Worm (Caenorhabditis elegans): Measurements from ENCODE around the gene ndub-5.
A peak's percentile ranks its signal among the peaks of the same experiment; 100 is the strongest.

ndub-5 gene

ce11 chrII:5710835-5711234, 19.7 kb upstream of the ndub-5 start:
- no peak for TF ChIP-seq ama-1 (optimal IDR thresholded peaks at IDR 0.05)
- TF ChIP-seq pha-4 (tag; optimal IDR thresholded peaks at IDR 0.05): no peak
- no peak for TF ChIP-seq dmd-4 (tag; optimal IDR thresholded peaks at IDR 0.05; ENCODE audit: borderline replicate concordance)
- no peak for TF ChIP-seq unc-55 (GFP tag; optimal IDR thresholded peaks at IDR 0.05)
- no peak for TF ChIP-seq che-1 (tag; optimal IDR thresholded peaks at IDR 0.05)
- no peak for TF ChIP-seq ceh-14 (tag; optimal IDR thresholded peaks at IDR 0.05)
- no peak for TF ChIP-seq ceh-31 (tag; optimal IDR thresholded peaks at IDR 0.05)
- TF ChIP-seq ztf-16 (tag; optimal IDR thresholded peaks at IDR 0.05): no peak
- TF ChIP-seq nhr-232 (tag; optimal IDR thresholded peaks at IDR 0.05): no peak
- TF ChIP-seq sox-2 (GFP tag; IDR thresholded peaks at IDR 0.05): no peak
- no peak for TF ChIP-seq rnt-1 (tag; optimal IDR thresholded peaks at IDR 0.05)

- no peak for TF ChIP-seq ets-4 (tag; optimal IDR thresholded peaks at IDR 0.05)
- TF ChIP-seq unc-42 (tag; optimal IDR thresholded peaks at IDR 0.05): peak; percentile 90
Measured at ce11 chrII:5708154-5708553, 17.0 kb upstream of the ndub-5 start.

ce11 chrII:5707532-5707931, 16.4 kb upstream of the ndub-5 start, which contains the start of gene osta-2:
Gene osta-2 (plus strand): TSS chrII:5707691.
- no peak for TF ChIP-seq ceh-19 (GFP tag; optimal IDR thresholded peaks at IDR 0.05)
- TF ChIP-seq pha-2 (tag; optimal IDR thresholded peaks at IDR 0.05): no peak
- no peak for TF ChIP-seq che-1 (tag; optimal IDR thresholded peaks at IDR 0.05)
- no peak for TF ChIP-seq gmeb-2 (tag; optimal IDR thresholded peaks at IDR 0.05)
- no peak for TF ChIP-seq tbx-7 (tag; optimal IDR thresholded peaks at IDR 0.05)
- TF ChIP-seq ttx-3 (tag; optimal IDR thresholded peaks at IDR 0.05): no peak
- no peak for TF ChIP-seq pqm-1 (tag; optimal IDR thresholded peaks at IDR 0.05)
- no peak for TF ChIP-seq ceh-14 (tag; optimal IDR thresholded peaks at IDR 0.05)
- TF ChIP-seq hlh-8 (tag; optimal IDR thresholded peaks at IDR 0.05): no peak
- TF ChIP-seq nhr-232 (tag; optimal IDR thresholded peaks at IDR 0.05): no peak
- no peak for TF ChIP-seq Y22D7AL.16 (tag; optimal IDR thresholded peaks at IDR 0.05)
- TF ChIP-seq ceh-31 (tag; optimal IDR thresholded peaks at IDR 0.05): no peak
- TF ChIP-seq unc-3 (GFP tag; conservative IDR thresholded peaks at IDR 0.05): no peak
- no peak for TF ChIP-seq unc-3 (tag; optimal IDR thresholded peaks at IDR 0.05)
- TF ChIP-seq sox-2 (GFP tag; IDR thresholded peaks at IDR 0.05): no peak
- no peak for TF ChIP-seq madf-2 (tag; optimal IDR thresholded peaks at IDR 0.05)
- no peak for TF ChIP-seq fkh-6 (tag; optimal IDR thresholded peaks at IDR 0.05)

ce11 chrII:5704479-5704878, 13.3 kb upstream of the ndub-5 start:
- TF ChIP-seq dve-1 (tag; optimal IDR thresholded peaks at IDR 0.05) (no peak), ttx-3 (tag; optimal IDR thresholded peaks at IDR 0.05) (no peak), sox-2 (GFP tag; IDR thresholded peaks at IDR 0.05) (no peak), pha-4 (tag; optimal IDR thresholded peaks at IDR 0.05) (no peak), dmd-4 (tag; optimal IDR thresholded peaks at IDR 0.05; ENCODE audit: borderline replicate concordance) (no peak), F13H6.1 (tag; optimal IDR thresholded peaks at IDR 0.05) (no peak), unc-3 (GFP tag; conservative IDR thresholded peaks at IDR 0.05) (no peak), unc-3 (tag; optimal IDR thresholded peaks at IDR 0.05) (no peak), hlh-6 (tag; optimal IDR thresholded peaks at IDR 0.05) (no peak), C38D4.7 (GFP tag; optimal IDR thresholded peaks at IDR 0.05) (no peak)

ce11 chrII:5702611-5703192, 11.5 kb upstream of the ndub-5 start:
- TF ChIP-seq unc-42 (tag; optimal IDR thresholded peaks at IDR 0.05): peak; percentile 49
- TF ChIP-seq ceh-31 (tag; optimal IDR thresholded peaks at IDR 0.05): peak; percentile 62
- TF ChIP-seq ceh-22 (tag; optimal IDR thresholded peaks at IDR 0.05): no peak

- peak; percentile 66 for TF ChIP-seq ama-1 (optimal IDR thresholded peaks at IDR 0.05)
- no peak for TF ChIP-seq odd-2 (tag; optimal IDR thresholded peaks at IDR 0.05)
- peak; percentile 39 for TF ChIP-seq dve-1 (tag; optimal IDR thresholded peaks at IDR 0.05)
- peak; percentile 15 for TF ChIP-seq hlh-30 (tag; optimal IDR thresholded peaks at IDR 0.05; ENCODE audit: insufficient read depth)
- TF ChIP-seq elt-2 (tag; optimal IDR thresholded peaks at IDR 0.05): peak; percentile 21
Measured at ce11 chrII:5701485-5701884, 10.3 kb upstream of the ndub-5 start.
